Fruit fly (Drosophila melanogaster): ENCODE measurements around the gene TfIIA-S-2.

The TfIIA-S-2 gene

dm6 chrX:966818-967217 is 44.6 kb downstream of the TfIIA-S-2 start (continued):
- no peak for TF ChIP-seq Bgb (GFP tag; IDR thresholded peaks at IDR 0.05; ENCODE audit: partially characterized antibody)
- no peak for TF ChIP-seq CG7963 (GFP tag; IDR thresholded peaks at IDR 0.05; ENCODE audit: partially characterized antibody)
- TF ChIP-seq Rx (GFP tag; IDR thresholded peaks at IDR 0.05): no peak
- TF ChIP-seq CG18599 (GFP tag; optimal IDR thresholded peaks at IDR 0.05): peak; percentile 84
- no peak for TF ChIP-seq CG8281 (tag; optimal IDR thresholded peaks at IDR 0.05)
- no peak for TF ChIP-seq CG6654 (GFP tag; optimal IDR thresholded peaks at IDR 0.05)
- TF ChIP-seq kay (GFP tag; optimal IDR thresholded peaks at IDR 0.05): no peak
- TF ChIP-seq ftz-f1 (GFP tag; optimal IDR thresholded peaks at IDR 0.05): no peak
- no peak for TF ChIP-seq CG9876 (GFP tag; optimal IDR thresholded peaks at IDR 0.05)
- no peak for TF ChIP-seq grn (GFP tag; optimal IDR thresholded peaks at IDR 0.05)
- TF ChIP-seq CG10431 (GFP tag; optimal IDR thresholded peaks at IDR 0.05): no peak
- no peak for TF ChIP-seq CG13123 (GFP tag; optimal IDR thresholded peaks at IDR 0.05)
- TF ChIP-seq ken (GFP tag; IDR thresholded peaks at IDR 0.05): 0 out of 3 replicates have a peak, but pooled peaks have one; percentile 37
- no peak for TF ChIP-seq croc (GFP tag; conservative IDR thresholded peaks at IDR 0.05)
- 0 out of 3 replicates have a peak, but pooled peaks have one; percentile 25 for TF ChIP-seq CG17361 (GFP tag; IDR thresholded peaks at IDR 0.05)
- TF ChIP-seq CG6272 (GFP tag; IDR thresholded peaks at IDR 0.05): no peak
- no peak for TF ChIP-seq insv (GFP tag; optimal IDR thresholded peaks at IDR 0.05)
- peak; percentile 40 for TF ChIP-seq CG3281 (GFP tag; optimal IDR thresholded peaks at IDR 0.05)
- TF ChIP-seq zen (tag; optimal IDR thresholded peaks at IDR 0.05): no peak
- peak; percentile 59 for TF ChIP-seq HLH3B (GFP tag; IDR thresholded peaks at IDR 0.05)
- no peak for TF ChIP-seq CG2875 (GFP tag; optimal IDR thresholded peaks at IDR 0.05)
- TF ChIP-seq CG12744 (GFP tag; optimal IDR thresholded peaks at IDR 0.05): no peak
- no peak for TF ChIP-seq Hsf (GFP tag; optimal IDR thresholded peaks at IDR 0.05)
- TF ChIP-seq Atf6 (GFP tag; IDR thresholded peaks at IDR 0.05): no peak
- no peak for TF ChIP-seq ap (GFP tag; IDR thresholded peaks at IDR 0.05)
- TF ChIP-seq CG4424 (GFP tag; optimal IDR thresholded peaks at IDR 0.05): no peak
- TF ChIP-seq Lpt (GFP tag; optimal IDR thresholded peaks at IDR 0.05): no peak
- no peak for TF ChIP-seq gsb (GFP tag; IDR thresholded peaks at IDR 0.05)
- TF ChIP-seq CG9932 (GFP tag; IDR thresholded peaks at IDR 0.05): peak; percentile 49
- no peak for TF ChIP-seq Abd-B (GFP tag; optimal IDR thresholded peaks at IDR 0.05)
- TF ChIP-seq sd (tag; optimal IDR thresholded peaks at IDR 0.05): no peak
- 0 out of 2 replicates have a peak, but pooled peaks have one; percentile 9 for TF ChIP-seq E2f1 (GFP tag; IDR thresholded peaks at IDR 0.05)
- peak; percentile 39; the same call in 1 of the 2 replicates for TF ChIP-seq CG31441 (GFP tag; IDR thresholded peaks at IDR 0.05)
- peak; percentile 56 for TF ChIP-seq slbo (GFP tag; IDR thresholded peaks at IDR 0.05)
- no peak for TF ChIP-seq h (optimal IDR thresholded peaks at IDR 0.05)
- TF ChIP-seq CG8924 (tag; optimal IDR thresholded peaks at IDR 0.05): peak; percentile 37
- TF ChIP-seq D19A (tag; optimal IDR thresholded peaks at IDR 0.05): peak; percentile 37
- peak in 1 of 2 experiments; percentile 40 for TF ChIP-seq Hr51 (GFP tag; optimal IDR thresholded peaks at IDR 0.05)
- no peak for TF ChIP-seq disco-r (GFP tag; optimal IDR thresholded peaks at IDR 0.05)
- no peak for TF ChIP-seq Taf1 (GFP tag; IDR thresholded peaks at IDR 0.05)
- TF ChIP-seq crol (GFP tag; IDR thresholded peaks at IDR 0.05): no peak
- TF ChIP-seq so (GFP tag; IDR thresholded peaks at IDR 0.05): no peak
- TF ChIP-seq CG43689 (GFP tag; IDR thresholded peaks at IDR 0.05): no peak
- no peak for TF ChIP-seq Elba2 (GFP tag; optimal IDR thresholded peaks at IDR 0.05)
- TF ChIP-seq zen2 (GFP tag; IDR thresholded peaks at IDR 0.05; ENCODE audit: partially characterized antibody): no peak
- no peak for TF ChIP-seq CG34422 (GFP tag; IDR thresholded peaks at IDR 0.05)
- TF ChIP-seq prd (optimal IDR thresholded peaks at IDR 0.05): no peak
- TF ChIP-seq prd (GFP tag; IDR thresholded peaks at IDR 0.05): peak; percentile 52; the same call in 2 of the 3 replicates
- TF ChIP-seq bab2 (GFP tag; optimal IDR thresholded peaks at IDR 0.05): no peak
- TF ChIP-seq CG17359 (tag; optimal IDR thresholded peaks at IDR 0.05): peak; percentile 56
- no peak for TF ChIP-seq pan (optimal IDR thresholded peaks at IDR 0.05)
- TF ChIP-seq pan (GFP tag; optimal IDR thresholded peaks at IDR 0.05 in 1 of 2, IDR thresholded peaks at IDR 0.05 in 1 of 2): peak in 1 of 2 experiments; percentile 33
- no peak for TF ChIP-seq tna (GFP tag; IDR thresholded peaks at IDR 0.05; ENCODE audit: partially characterized antibody)

Measured in whole organism, embryonic.